Worm (Caenorhabditis elegans) whole organism, young adult: ENCODE measurements around the gene nhr-159.

Source experiments
- B0035.1 ChIP-seq: sonication (generic microtip); optimal IDR thresholded peaks from 2 replicates; lab custom pipeline; 2016; ENCODE audit warnings: missing genetic modification characterization, mild to moderate bottlenecking, missing compliant biosample characterization, missing genotype, missing genetic modification reagents
- F22D6.2 ChIP-seq: sonication (generic microtip); optimal IDR thresholded peaks from 2 replicates; lab custom pipeline; 2016; ENCODE audit warnings: mild to moderate bottlenecking, missing genetic modification characterization, missing compliant biosample characterization
- F37B4.10 ChIP-seq: fragments of 200-800 bp; sonication (Bioruptor generic); IDR thresholded peaks from 2 replicates; pipeline ENCODE4 v1.3.6; 2022; ENCODE audit warnings: missing genetic modification characterization, missing compliant biosample characterization
- F49E8.2 ChIP-seq: sonication (generic microtip); optimal IDR thresholded peaks from 3 replicates; lab custom pipeline; 2017; ENCODE audit warnings: missing genetic modification characterization, mild to moderate bottlenecking, missing compliant biosample characterization, antibody characterized with exemption, moderate library complexity; ENCODE audit not compliant: insufficient read depth
- F52B5.7 ChIP-seq: sonication (generic microtip); optimal IDR thresholded peaks from 2 replicates; lab custom pipeline; 2016; ENCODE audit warnings: mild to moderate bottlenecking, missing genetic modification characterization, missing compliant biosample characterization
- F55B11.4 ChIP-seq: sonication (generic microtip); optimal IDR thresholded peaks from 2 replicates; lab custom pipeline; 2016; ENCODE audit warnings: missing compliant biosample characterization, missing genetic modification characterization, borderline replicate concordance; ENCODE audit not compliant: insufficient read depth
- Y53F4B.3 ChIP-seq: fragments of 200-800 bp; sonication (Bioruptor generic); IDR thresholded peaks from 2 replicates; pipeline ENCODE4 v1.3.6; 2022; ENCODE audit warnings: missing genetic modification reagents, missing genetic modification characterization, missing compliant biosample characterization
- Y95B8A.8 ChIP-seq: fragments of 200-800 bp; sonication (Bioruptor generic); IDR thresholded peaks from 2 replicates; pipeline ENCODE4 v1.3.6; 2022; ENCODE audit warnings: missing genetic modification reagents, missing genetic modification characterization, missing compliant biosample characterization
- ama-1 ChIP-seq, 3 experiments: fragments of 150-350 bp in 1 of 3; sonication (generic microtip) in 2 of 3; optimal IDR thresholded peaks; 2 replicates each; lab custom pipeline; 2014 to 2018; ENCODE audit warnings: missing biosample characterization in 2 of 3, missing genetic modification characterization in 2 of 3, missing genetic modification reagents in 2 of 3
- aptf-2 ChIP-seq: fragments of 200-800 bp; sonication (Bioruptor generic); conservative IDR thresholded peaks from 2 replicates; pipeline ENCODE4 v1.3.6; 2022; ENCODE audit warnings: missing genetic modification reagents, missing genetic modification characterization, missing compliant biosample characterization
- bed-1 ChIP-seq: fragments of 200-800 bp; sonication (Bioruptor generic); IDR thresholded peaks from 2 replicates; pipeline ENCODE4 v1.3.6; 2022; ENCODE audit warnings: missing genetic modification reagents, missing genetic modification characterization, missing compliant biosample characterization
- cebp-1 ChIP-seq, 2 experiments: fragments of 200-800 bp in 1 of 2; sonication (Bioruptor generic) in 1 of 2; sonication (generic microtip) in 1 of 2; IDR thresholded peaks in 1 of 2; optimal IDR thresholded peaks in 1 of 2; 2 replicates each; pipeline versions ENCODE4 v1.3.6 to Lab custom; 2017 to 2022; ENCODE audit warnings: missing compliant biosample characterization in 2 of 2, missing genetic modification characterization in 2 of 2, mild to moderate bottlenecking in 1 of 2, missing genetic modification reagents in 1 of 2, moderate library complexity in 1 of 2
- ceh-27 ChIP-seq: fragments of 200-800 bp; sonication (Bioruptor generic); optimal IDR thresholded peaks from 2 replicates; lab custom pipeline; 2018; ENCODE audit warnings: mild to moderate bottlenecking, missing genetic modification characterization, moderate library complexity, missing compliant biosample characterization
- efl-1 ChIP-seq: fragments of 150-350 bp; optimal IDR thresholded peaks from 2 replicates; lab custom pipeline; 2014; ENCODE audit warnings: missing biosample characterization, missing genetic modification reagents, missing genetic modification characterization
- ets-4 ChIP-seq: fragments of 200-800 bp; sonication (Bioruptor generic); optimal IDR thresholded peaks from 2 replicates; lab custom pipeline; 2018; ENCODE audit warnings: mild to moderate bottlenecking, missing genetic modification characterization, missing compliant biosample characterization
- fkh-3 ChIP-seq: sonication (generic microtip); optimal IDR thresholded peaks from 2 replicates; lab custom pipeline; 2016; ENCODE audit warnings: mild to moderate bottlenecking, missing genetic modification characterization, missing compliant biosample characterization
- hlh-12 ChIP-seq: sonication (generic microtip); optimal IDR thresholded peaks from 2 replicates; lab custom pipeline; 2016; ENCODE audit warnings: missing genetic modification characterization, missing compliant biosample characterization
- let-526 ChIP-seq: fragments of 200-800 bp; sonication (Bioruptor generic); IDR thresholded peaks from 2 replicates; pipeline ENCODE4 v1.3.6; 2022; ENCODE audit warnings: missing genetic modification reagents, missing genetic modification characterization, missing compliant biosample characterization
- lin-26 ChIP-seq: fragments of 200-800 bp; sonication (Bioruptor generic); IDR thresholded peaks from 2 replicates; pipeline ENCODE4 v1.3.6; 2022; ENCODE audit warnings: missing genetic modification reagents, missing genetic modification characterization, missing compliant biosample characterization
- lin-40 ChIP-seq: sonication (generic microtip); optimal IDR thresholded peaks from 2 replicates; lab custom pipeline; 2016; ENCODE audit warnings: missing genetic modification characterization, mild to moderate bottlenecking, missing compliant biosample characterization, missing genotype, missing genetic modification reagents
- lin-54 ChIP-seq: fragments of 200-800 bp; sonication (Bioruptor generic); optimal IDR thresholded peaks from 2 replicates; lab custom pipeline; 2018; ENCODE audit warnings: mild to moderate bottlenecking, missing genetic modification characterization, missing compliant biosample characterization
- lsy-27 ChIP-seq: sonication (generic microtip); optimal IDR thresholded peaks from 2 replicates; lab custom pipeline; 2017; ENCODE audit warnings: missing genetic modification characterization, mild to moderate bottlenecking, missing compliant biosample characterization, antibody characterized with exemption, missing genotype, borderline replicate concordance; ENCODE audit not compliant: insufficient read depth
- madf-10 ChIP-seq: sonication (generic microtip); optimal IDR thresholded peaks from 2 replicates; lab custom pipeline; 2016; ENCODE audit warnings: mild to moderate bottlenecking, missing genetic modification characterization, missing compliant biosample characterization
- madf-3 ChIP-seq: fragments of 200-800 bp; sonication (Bioruptor generic); IDR thresholded peaks from 2 replicates; pipeline ENCODE4 v1.3.6; 2022; ENCODE audit warnings: missing genetic modification reagents, missing genetic modification characterization, missing compliant biosample characterization
- pha-4 ChIP-seq: fragments of 150-350 bp; sonication (generic microtip); optimal IDR thresholded peaks from 2 replicates; lab custom pipeline; 2014; ENCODE audit warnings: missing biosample characterization, missing genetic modification reagents, missing genetic modification characterization
- repo-1 ChIP-seq: sonication (generic microtip); optimal IDR thresholded peaks from 2 replicates; lab custom pipeline; 2017; ENCODE audit warnings: mild to moderate bottlenecking, missing genetic modification characterization, missing compliant biosample characterization
- sdz-38 ChIP-seq: sonication (generic microtip); optimal IDR thresholded peaks from 2 replicates; lab custom pipeline; 2016; ENCODE audit warnings: missing genotype, missing genetic modification characterization, missing compliant biosample characterization
- sea-2 ChIP-seq: fragments of 200-800 bp; sonication (Bioruptor generic); IDR thresholded peaks from 2 replicates; pipeline ENCODE4 v1.3.6; 2022; ENCODE audit warnings: missing genetic modification characterization, missing compliant biosample characterization
- unc-62 ChIP-seq: fragments of 150-350 bp; optimal IDR thresholded peaks from 2 replicates; lab custom pipeline; 2014; ENCODE audit warnings: missing biosample characterization, missing genetic modification reagents, missing genetic modification characterization
- xnd-1 ChIP-seq: sonication (generic microtip); optimal IDR thresholded peaks from 2 replicates; lab custom pipeline; 2016; ENCODE audit warnings: missing genotype, missing genetic modification reagents, missing genetic modification characterization, missing compliant biosample characterization
- zfh-2 ChIP-seq: fragments of 200-800 bp; sonication (Bioruptor generic); conservative IDR thresholded peaks from 2 replicates; pipeline ENCODE4 v1.3.6; 2022; ENCODE audit warnings: missing genetic modification reagents, missing genetic modification characterization, missing compliant biosample characterization
- ztf-18 ChIP-seq: sonication (generic microtip); optimal IDR thresholded peaks from 2 replicates; lab custom pipeline; 2016; ENCODE audit warnings: missing genotype, mild to moderate bottlenecking, missing genetic modification characterization, missing compliant biosample characterization
- ztf-22 ChIP-seq: fragments of 200-800 bp; sonication (Bioruptor generic); optimal IDR thresholded peaks from 2 replicates; lab custom pipeline; 2018; ENCODE audit warnings: mild to moderate bottlenecking, missing genetic modification characterization, moderate library complexity, missing compliant biosample characterization
- ztf-3 ChIP-seq: fragments of 200-800 bp; sonication (Bioruptor generic); optimal IDR thresholded peaks from 2 replicates; lab custom pipeline; 2018; ENCODE audit warnings: mild to moderate bottlenecking, missing genetic modification characterization, missing compliant biosample characterization

Gene nhr-159

ce11 chrV:3912472-3912871, 34.3 kb upstream of the nhr-159 start, which contains the start of gene srx-68:
srx-68 (plus strand) TSS chrV:3912772.
- no peak for TF ChIP-seq Y53F4B.3 (GFP tag; lab: Robert Waterston, UW)
- TF ChIP-seq ama-1 (optimal IDR thresholded peaks at IDR 0.05; lab: Kevin White, UChicago) = no peak
- no peak for TF ChIP-seq ama-1 (GFP tag; optimal IDR thresholded peaks at IDR 0.05; lab: Kevin White, UChicago)
- no peak for TF ChIP-seq efl-1 (GFP tag; lab: Kevin White, UChicago)
- TF ChIP-seq ztf-22 (GFP tag; lab: Kevin White, UChicago) = no peak
- no peak for TF ChIP-seq bed-1
- TF ChIP-seq pha-4 (tag; lab: Kevin White, UChicago) = no peak
- no peak for TF ChIP-seq aptf-2
- no peak for TF ChIP-seq fkh-3 (tag; lab: Kevin White, UChicago)
- TF ChIP-seq cebp-1 (GFP tag; IDR thresholded peaks at IDR 0.05; lab: Robert Waterston, UW) = no peak
- no peak for TF ChIP-seq cebp-1 (tag; optimal IDR thresholded peaks at IDR 0.05; lab: Kevin White, UChicago)

ce11 chrV:3905841-3906240, 27.7 kb upstream of the nhr-159 start, which contains the start of gene nhr-156:
nhr-156 (plus strand) TSS chrV:3906106.
- TF ChIP-seq hlh-12 (tag; lab: Kevin White, UChicago) = no peak
- TF ChIP-seq efl-1 (GFP tag; lab: Kevin White, UChicago) = no peak
- no peak for TF ChIP-seq F52B5.7
- no peak for TF ChIP-seq sdz-38 (tag; lab: Kevin White, UChicago)

ce11 chrV:3903424-3903823, 25.3 kb upstream of the nhr-159 start:
- TF ChIP-seq efl-1 (GFP tag; lab: Kevin White, UChicago) (no peak), repo-1 (tag; lab: Kevin White, UChicago) (no peak), fkh-3 (tag; lab: Kevin White, UChicago) (no peak), F55B11.4 (no peak), Y95B8A.8 (GFP tag; lab: Robert Waterston, UW) (no peak), xnd-1 (no peak), let-526 (no peak), lin-26 (no peak), sea-2 (GFP tag; lab: Robert Waterston, UW) (no peak), unc-62 (GFP tag; lab: Kevin White, UChicago) (no peak), B0035.1 (no peak), F37B4.10 (no peak), ets-4 (GFP tag; lab: Kevin White, UChicago) (no peak), zfh-2 (GFP tag; lab: Robert Waterston, UW) (no peak), F22D6.2 (no peak), F49E8.2 (tag; lab: Kevin White, UChicago) (no peak), lin-54 (no peak)
- TF ChIP-seq, all 124 proteins: peak for 0

ce11 chrV:3902458-3903157, 24.5 kb upstream of the nhr-159 start, which contains the start of the genes str-229 and srh-190:
str-229 (minus strand) TSS chrV:3902558.
srh-190 (plus strand) TSS chrV:3903107.
- TF ChIP-seq lin-40 (tag; lab: Kevin White, UChicago) (no peak), madf-3 (GFP tag; lab: Robert Waterston, UW) (no peak), unc-62 (GFP tag; lab: Kevin White, UChicago) (no peak), ztf-3 (GFP tag; lab: Kevin White, UChicago) (no peak), ztf-18 (no peak), madf-10 (tag; lab: Kevin White, UChicago) (no peak), ceh-27 (GFP tag; lab: Kevin White, UChicago) (no peak), lsy-27 (no peak)
